Fruit fly (Drosophila melanogaster): ENCODE data around the gene CG42537.

The CG42537 gene

dm6 chr3R:6377497-6377896 lies at the start of gene CG42537:
TSS of gene CG42537 (plus strand) at chr3R:6377797.
- TF ChIP-seq CG5204 (GFP tag; optimal IDR thresholded peaks at IDR 0.05) (no peak), CG7101 (tag; optimal IDR thresholded peaks at IDR 0.05) (no peak), CG11617 (GFP tag; optimal IDR thresholded peaks at IDR 0.05) (no peak), kay (GFP tag; ENCODE audit: borderline replicate concordance) (no peak), CG33017 (tag; optimal IDR thresholded peaks at IDR 0.05) (no peak), toe (GFP tag; optimal IDR thresholded peaks at IDR 0.05) (no peak), ovo (GFP tag; optimal IDR thresholded peaks at IDR 0.05) (no peak), Hr96 (GFP tag; optimal IDR thresholded peaks at IDR 0.05) (no peak)

DNA sequence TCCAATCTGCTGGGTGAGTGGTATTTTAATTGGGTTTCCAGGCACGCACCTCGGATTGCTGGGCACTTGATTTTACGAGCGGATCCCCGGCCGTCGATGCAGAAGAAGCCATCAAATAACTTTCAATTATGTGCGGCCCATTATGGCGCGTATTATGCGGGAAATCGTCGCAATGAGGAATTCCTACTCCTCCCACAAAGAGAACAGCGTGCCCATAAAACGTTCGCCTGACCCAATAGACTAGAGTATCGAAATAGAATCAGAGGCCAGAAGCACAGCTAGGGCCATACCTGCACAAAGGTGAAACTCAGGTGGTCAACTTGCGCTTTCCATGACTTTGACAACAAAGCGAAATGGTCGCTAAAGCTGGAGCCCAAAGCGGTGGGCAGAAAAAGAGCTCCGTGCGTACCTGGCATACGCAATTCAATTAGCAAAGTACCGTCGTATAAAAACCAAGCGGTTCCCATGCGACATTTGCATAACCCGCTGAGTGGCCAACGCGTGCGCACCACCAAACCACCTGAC lies 47.8 kb upstream of the CG42537 start, which contains the start of gene Osi18:
Gene Osi18 (plus strand): TSS at position 475 of the 525 bp plus-strand sequence.
- TF ChIP-seq CG5204 (GFP tag; optimal IDR thresholded peaks at IDR 0.05), result no peak
- TF ChIP-seq CG11617 (GFP tag; optimal IDR thresholded peaks at IDR 0.05), result no peak
- no peak for TF ChIP-seq Mnt (GFP tag; optimal IDR thresholded peaks at IDR 0.05)
- TF ChIP-seq bab1 (GFP tag; optimal IDR thresholded peaks at IDR 0.05), result no peak
- TF ChIP-seq CG7101 (tag; optimal IDR thresholded peaks at IDR 0.05), result no peak
- no peak for TF ChIP-seq cic (GFP tag; optimal IDR thresholded peaks at IDR 0.05)
- no peak for TF ChIP-seq CG33017 (tag; optimal IDR thresholded peaks at IDR 0.05)
- no peak for TF ChIP-seq tj (GFP tag; optimal IDR thresholded peaks at IDR 0.05)
- TF ChIP-seq CG14711 (tag; optimal IDR thresholded peaks at IDR 0.05), result no peak
- TF ChIP-seq ovo (GFP tag; optimal IDR thresholded peaks at IDR 0.05), result no peak

- TF ChIP-seq CG33017 (tag; optimal IDR thresholded peaks at IDR 0.05) (no peak), Hr96 (GFP tag; optimal IDR thresholded peaks at IDR 0.05) (no peak), pad (GFP tag; optimal IDR thresholded peaks at IDR 0.05) (no peak), ovo (GFP tag; optimal IDR thresholded peaks at IDR 0.05) (no peak)
Observed at dm6 chr3R:6334906-6335433, 42.6 kb upstream of the CG42537 start, which contains the start of gene Osi19. TSS of gene Osi19 (plus strand) at chr3R:6335362.

DNA sequence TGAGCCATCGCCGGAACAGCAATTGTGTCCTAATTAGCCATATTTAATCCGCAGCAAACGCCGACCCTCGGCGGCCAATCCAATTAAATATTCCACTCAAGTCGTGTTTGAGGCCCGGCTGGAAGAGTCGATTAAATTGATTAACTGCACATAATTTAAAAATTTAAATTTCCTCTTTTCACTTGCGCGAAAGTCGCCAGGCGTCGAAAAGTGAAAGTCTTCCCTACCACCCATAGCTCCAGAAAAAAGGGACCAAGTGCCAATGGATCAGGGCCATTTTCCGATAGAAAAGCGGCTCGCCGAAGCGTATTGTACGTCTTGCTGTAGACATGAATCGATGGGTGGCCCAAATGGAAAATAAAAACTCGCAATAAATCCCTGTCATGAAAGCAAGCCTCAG lies 40.2 kb upstream of the CG42537 start:
- TF ChIP-seq CG1620 (GFP tag; optimal IDR thresholded peaks at IDR 0.05) (no peak), Clk (GFP tag; optimal IDR thresholded peaks at IDR 0.05) (no peak), CG7045 (GFP tag; optimal IDR thresholded peaks at IDR 0.05) (no peak), CG12768 (GFP tag; optimal IDR thresholded peaks at IDR 0.05) (no peak), kay (GFP tag; ENCODE audit: borderline replicate concordance) (no peak), CG5204 (GFP tag; optimal IDR thresholded peaks at IDR 0.05) (no peak), cnc (optimal IDR thresholded peaks at IDR 0.05) (no peak), pad (GFP tag; optimal IDR thresholded peaks at IDR 0.05) (no peak), CG14711 (tag; optimal IDR thresholded peaks at IDR 0.05) (no peak), tj (GFP tag; optimal IDR thresholded peaks at IDR 0.05) (no peak), cic (GFP tag; optimal IDR thresholded peaks at IDR 0.05) (no peak), ovo (GFP tag; optimal IDR thresholded peaks at IDR 0.05) (no peak), CG7101 (tag; optimal IDR thresholded peaks at IDR 0.05) (no peak), CG11617 (GFP tag; optimal IDR thresholded peaks at IDR 0.05) (no peak)

dm6 chr3R:6339795-6340194 lies 37.8 kb upstream of the CG42537 start, which contains the start of gene Osi20:
TSS of gene Osi20 (plus strand) at chr3R:6340095.
- TF ChIP-seq Clk (GFP tag; optimal IDR thresholded peaks at IDR 0.05) (no peak), Crg-1 (GFP tag; optimal IDR thresholded peaks at IDR 0.05) (no peak), CG12768 (GFP tag; optimal IDR thresholded peaks at IDR 0.05) (no peak), CG11617 (GFP tag; optimal IDR thresholded peaks at IDR 0.05) (no peak), CG1620 (GFP tag; optimal IDR thresholded peaks at IDR 0.05) (no peak), bab1 (GFP tag; optimal IDR thresholded peaks at IDR 0.05) (no peak)

dm6 chr3R:6341668-6342067 lies 35.9 kb upstream of the CG42537 start, which contains the start of gene CG17917:
TSS of gene CG17917 (plus strand) at chr3R:6341968.
- no peak for TF ChIP-seq CG7101 (tag; optimal IDR thresholded peaks at IDR 0.05)
- TF ChIP-seq kay (GFP tag; ENCODE audit: borderline replicate concordance), result no peak
- no peak for TF ChIP-seq Crg-1 (GFP tag; optimal IDR thresholded peaks at IDR 0.05)
- no peak for TF ChIP-seq Hr96 (GFP tag; optimal IDR thresholded peaks at IDR 0.05)
- no peak for TF ChIP-seq ovo (GFP tag; optimal IDR thresholded peaks at IDR 0.05)
- TF ChIP-seq cnc (optimal IDR thresholded peaks at IDR 0.05), result no peak
- no peak for TF ChIP-seq CG11617 (GFP tag; optimal IDR thresholded peaks at IDR 0.05)
- no peak for TF ChIP-seq bab1 (GFP tag; optimal IDR thresholded peaks at IDR 0.05)
- TF ChIP-seq tj (GFP tag; optimal IDR thresholded peaks at IDR 0.05), result no peak
- no peak for TF ChIP-seq toe (GFP tag; optimal IDR thresholded peaks at IDR 0.05)
- no peak for TF ChIP-seq cic (GFP tag; optimal IDR thresholded peaks at IDR 0.05)
- no peak for TF ChIP-seq Mnt (GFP tag; optimal IDR thresholded peaks at IDR 0.05)
- no peak for TF ChIP-seq CG5204 (GFP tag; optimal IDR thresholded peaks at IDR 0.05)
- TF ChIP-seq CG7045 (GFP tag; optimal IDR thresholded peaks at IDR 0.05), result no peak
- TF ChIP-seq CG14711 (tag; optimal IDR thresholded peaks at IDR 0.05), result no peak

DNA sequence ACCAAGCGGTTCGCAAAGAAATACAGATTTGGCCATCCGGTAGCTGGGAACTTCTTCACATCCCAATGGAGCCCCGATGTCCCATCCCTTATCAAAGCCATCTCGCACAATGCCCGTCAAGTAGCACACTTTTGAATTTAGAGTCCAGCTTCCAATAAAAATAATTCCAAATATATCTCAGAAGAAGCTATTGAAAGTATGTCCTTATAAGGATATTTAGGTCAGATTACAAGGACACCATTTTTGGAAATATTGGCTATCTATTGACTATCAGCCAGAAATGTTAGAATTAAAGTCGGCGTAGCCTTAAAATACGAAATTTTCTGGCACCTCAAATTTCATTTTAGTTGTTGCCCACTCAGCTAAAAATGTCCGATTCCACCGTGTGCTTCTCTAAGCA lies 34.9 kb upstream of the CG42537 start, which contains the start of gene CG10298:
Gene CG10298 (plus strand): TSS at position 301 of the 400 bp plus-strand sequence.
- no peak for TF ChIP-seq tj (GFP tag; optimal IDR thresholded peaks at IDR 0.05)
- TF ChIP-seq CG33017 (tag; optimal IDR thresholded peaks at IDR 0.05), result no peak
- TF ChIP-seq CG7101 (tag; optimal IDR thresholded peaks at IDR 0.05), result no peak
- TF ChIP-seq ovo (GFP tag; optimal IDR thresholded peaks at IDR 0.05), result no peak
- no peak for TF ChIP-seq Clk (GFP tag; optimal IDR thresholded peaks at IDR 0.05)
- no peak for TF ChIP-seq bab1 (GFP tag; optimal IDR thresholded peaks at IDR 0.05)
